Worm (Caenorhabditis elegans) whole organism, late embryonic: ENCODE results near the gene C45B11.5.

Source experiments
- C38D4.7 ChIP-seq: fragments of 200-800 bp; sonication (Bioruptor generic); optimal IDR thresholded peaks from 2 replicates; lab custom pipeline; 2018; ENCODE audit warnings: mild to moderate bottlenecking, missing genetic modification characterization, moderate library complexity, missing compliant biosample characterization
- F13H6.1 ChIP-seq: sonication (generic microtip); optimal IDR thresholded peaks from 2 replicates; lab custom pipeline; 2016; ENCODE audit warnings: missing genetic modification characterization, missing compliant biosample characterization
- madf-2 ChIP-seq: sonication (generic microtip); optimal IDR thresholded peaks from 2 replicates; lab custom pipeline; 2017; ENCODE audit warnings: missing genetic modification characterization, missing compliant biosample characterization
- nhr-11 ChIP-seq: fragments of 150-350 bp; optimal IDR thresholded peaks from 2 replicates; lab custom pipeline; 2014; ENCODE audit warnings: missing biosample characterization, missing genetic modification characterization
- nhr-232 ChIP-seq: sonication (generic microtip); optimal IDR thresholded peaks from 2 replicates; lab custom pipeline; 2016; ENCODE audit warnings: missing genetic modification characterization, missing compliant biosample characterization
- pha-2 ChIP-seq: sonication (generic microtip); optimal IDR thresholded peaks from 2 replicates; lab custom pipeline; 2017; ENCODE audit warnings: mild to moderate bottlenecking, missing genetic modification characterization, missing compliant biosample characterization
- pha-4 ChIP-seq: fragments of 150-350 bp; optimal IDR thresholded peaks from 2 replicates; lab custom pipeline; 2018; ENCODE audit warnings: missing biosample characterization, missing genetic modification reagents, missing genetic modification characterization
- unc-86 ChIP-seq: sonication (generic microtip); optimal IDR thresholded peaks from 2 replicates; lab custom pipeline; 2016; ENCODE audit warnings: missing genetic modification characterization, missing compliant biosample characterization
- zip-5 ChIP-seq: sonication (generic microtip); optimal IDR thresholded peaks from 2 replicates; lab custom pipeline; 2016; ENCODE audit warnings: missing genetic modification characterization, missing compliant biosample characterization

- TF ChIP-seq zip-5 (no peak), F13H6.1 (tag; lab: Kevin White, UChicago) (no peak), unc-86 (tag; lab: Kevin White, UChicago) (no peak), nhr-11 (no peak), madf-2 (tag; lab: Kevin White, UChicago) (no peak), nhr-232 (tag; lab: Kevin White, UChicago) (no peak), C38D4.7 (no peak), pha-2 (tag; lab: Kevin White, UChicago) (no peak), pha-4 (tag; lab: Kevin White, UChicago) (no peak)
Measured at ce11 chrV:11061887-11062286, 20.3 kb downstream of the C45B11.5 start.
